ENCODE assay signal across 1 fruit fly cellular context in the genomic region with DNA sequence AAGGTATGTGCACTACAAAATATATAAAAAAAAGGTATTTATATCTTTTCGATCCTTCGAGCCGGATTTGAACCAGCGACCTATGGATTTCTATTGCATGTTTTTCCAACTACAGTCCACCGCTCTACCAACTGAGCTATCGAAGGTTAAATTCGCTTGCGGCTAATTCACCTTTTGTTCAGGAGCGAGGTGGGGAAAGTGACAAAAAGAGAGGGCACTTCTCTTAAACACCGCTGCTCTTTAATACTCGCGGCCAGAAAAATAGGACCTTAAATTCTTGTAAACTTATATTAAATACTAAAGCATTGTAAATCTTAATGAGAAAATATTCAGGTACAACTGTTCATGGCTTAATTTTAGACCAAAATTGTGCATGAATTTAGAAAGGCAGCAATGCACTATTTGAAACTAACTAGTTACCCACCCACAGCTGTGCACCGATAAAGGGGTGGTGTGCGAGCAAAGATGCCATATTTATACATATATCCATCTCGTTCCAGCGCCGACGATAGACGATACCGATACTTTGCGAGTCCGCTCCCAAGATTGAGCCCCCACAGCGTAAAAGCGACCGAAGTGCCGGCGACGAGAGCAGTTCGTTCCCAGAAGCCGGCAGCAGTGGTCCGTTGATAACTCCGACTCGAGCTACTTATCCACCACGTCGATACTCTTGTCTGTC.
A peak's percentile ranks its signal among the peaks of the same experiment; 100 is the strongest.
TF ChIP-seq lines count a peak whose summit lies in the region.

No protein-coding gene starts in this region.

TF ChIP-seq in whole organism, embryonic, 481 proteins besides CTCF, POLR2A, EP300 and RAD21 (continued from another document):
- TF ChIP-seq CG30403 (GFP tag; optimal IDR thresholded peaks at IDR 0.05; lab: Kevin White, UChicago) (peak; percentile 98), slou (GFP tag; optimal IDR thresholded peaks at IDR 0.05; lab: Kevin White, UChicago) (peak; percentile 93), sens (GFP tag; lab: Kevin White, UChicago) (peak; percentile 100), CG10274 (GFP tag; optimal IDR thresholded peaks at IDR 0.05; lab: Kevin White, UChicago) (peak; percentile 89), Hmr (GFP tag; optimal IDR thresholded peaks at IDR 0.05; lab: Kevin White, UChicago) (peak; percentile 99), lbe (GFP tag; optimal IDR thresholded peaks at IDR 0.05; lab: Kevin White, UChicago) (peak; percentile 97), CG6272 (GFP tag; IDR thresholded peaks at IDR 0.05; lab: Robert Waterston, UW) (peak; percentile 86), knrl (GFP tag; IDR thresholded peaks at IDR 0.05; lab: Robert Waterston, UW; ENCODE audit: partially characterized antibody) (no peak; the same call in 1 of the 3 replicates), danr (GFP tag; IDR thresholded peaks at IDR 0.05; lab: Robert Waterston, UW) (peak; percentile 89), Sin3A (optimal IDR thresholded peaks at IDR 0.05; lab: Kevin White, UChicago) (no peak), al (GFP tag; IDR thresholded peaks at IDR 0.05; lab: Robert Waterston, UW) (peak; percentile 86), CG3838 (GFP tag; optimal IDR thresholded peaks at IDR 0.05; lab: Kevin White, UChicago) (peak; percentile 93), Mes4 (GFP tag; optimal IDR thresholded peaks at IDR 0.05; lab: Kevin White, UChicago) (peak; percentile 94), da (GFP tag; optimal IDR thresholded peaks at IDR 0.05; lab: Kevin White, UChicago) (peak; percentile 90), CG17568 (GFP tag; optimal IDR thresholded peaks at IDR 0.05; lab: Kevin White, UChicago) (peak; percentile 98), CG1792 (GFP tag; optimal IDR thresholded peaks at IDR 0.05; lab: Kevin White, UChicago) (peak; percentile 96), eyg (GFP tag; optimal IDR thresholded peaks at IDR 0.05; lab: Kevin White, UChicago) (peak; percentile 95), Dll (GFP tag; IDR thresholded peaks at IDR 0.05; lab: Robert Waterston, UW; ENCODE audit: partially characterized antibody) (peak; percentile 72; the same call in 2 of the 4 replicates), YL-1 (GFP tag; optimal IDR thresholded peaks at IDR 0.05; lab: Kevin White, UChicago) (peak; percentile 88), pzg (GFP tag; optimal IDR thresholded peaks at IDR 0.05; lab: Kevin White, UChicago) (peak; percentile 66), CoRest (tag; optimal IDR thresholded peaks at IDR 0.05; lab: Kevin White, UChicago) (peak; percentile 97)
